Worm (Caenorhabditis elegans) whole organism, early embryonic: Measurements from ENCODE around the gene F58A3.4.
A peak's percentile ranks its signal among the peaks of the same experiment; 100 is the strongest.

ENCODE experiments used
- B0310.2 ChIP-seq: sonication (generic microtip); optimal IDR thresholded peaks from 2 replicates; lab custom pipeline; 2016; ENCODE audit warnings: mild to moderate bottlenecking, missing genetic modification characterization, missing compliant biosample characterization
- F13C5.2 ChIP-seq: sonication (generic microtip); optimal IDR thresholded peaks from 2 replicates; lab custom pipeline; 2017; ENCODE audit warnings: mild to moderate bottlenecking, missing genetic modification characterization, inconsistent platforms, missing compliant biosample characterization
- aly-1 ChIP-seq: sonication (generic microtip); optimal IDR thresholded peaks from 2 replicates; lab custom pipeline; 2016; ENCODE audit warnings: missing genetic modification characterization, missing compliant biosample characterization
- ama-1 ChIP-seq: fragments of 150-350 bp; optimal IDR thresholded peaks from 2 replicates; lab custom pipeline; 2014
- ceh-13 ChIP-seq: fragments of 200-800 bp; sonication (Bioruptor generic); optimal IDR thresholded peaks from 2 replicates; lab custom pipeline; 2018; ENCODE audit warnings: mild to moderate bottlenecking, missing genetic modification characterization, missing compliant biosample characterization
- ceh-36 ChIP-seq: sonication (generic microtip); optimal IDR thresholded peaks from 2 replicates; lab custom pipeline; 2016; ENCODE audit warnings: missing genetic modification characterization, inconsistent platforms, missing compliant biosample characterization
- ets-7 ChIP-seq: sonication (generic microtip); optimal IDR thresholded peaks from 2 replicates; lab custom pipeline; 2016; ENCODE audit warnings: missing genotype, missing genetic modification characterization, missing compliant biosample characterization
- flt-1 ChIP-seq: fragments of 200-800 bp; sonication (Bioruptor generic); IDR thresholded peaks from 2 replicates; pipeline ENCODE4 v1.3.6; 2022; ENCODE audit warnings: missing genetic modification characterization, missing compliant biosample characterization
- hmbx-1 ChIP-seq: sonication (generic microtip); optimal IDR thresholded peaks from 2 replicates; lab custom pipeline; 2016; ENCODE audit warnings: mild to moderate bottlenecking, missing genetic modification characterization, missing compliant biosample characterization
- hmg-4 ChIP-seq: fragments of 200-800 bp; sonication (Bioruptor generic); optimal IDR thresholded peaks from 2 replicates; lab custom pipeline; 2018; ENCODE audit warnings: mild to moderate bottlenecking, missing genetic modification characterization, missing compliant biosample characterization
- hnd-1 ChIP-seq: sonication (generic microtip); optimal IDR thresholded peaks from 2 replicates; lab custom pipeline; 2016; ENCODE audit warnings: missing genetic modification characterization, missing compliant biosample characterization
- pes-1 ChIP-seq: fragments of 200-800 bp; sonication (Bioruptor generic); IDR thresholded peaks from 2 replicates; pipeline ENCODE4 v1.3.6; 2022; ENCODE audit warnings: missing genetic modification reagents, missing genetic modification characterization, missing compliant biosample characterization
- scrt-1 ChIP-seq: fragments of 200-800 bp; sonication (Bioruptor generic); IDR thresholded peaks from 2 replicates; pipeline ENCODE4 v1.3.6; 2022; ENCODE audit warnings: missing genetic modification characterization, missing compliant biosample characterization
- sea-1 ChIP-seq: fragments of 200-800 bp; sonication (Bioruptor generic); conservative IDR thresholded peaks from 2 replicates; pipeline ENCODE4 v1.3.6; 2022; ENCODE audit warnings: missing genetic modification characterization, missing compliant biosample characterization
- tbx-11 ChIP-seq: fragments of 200-800 bp; sonication (Bioruptor generic); IDR thresholded peaks from 2 replicates; pipeline ENCODE4 v1.3.6; 2022; ENCODE audit warnings: missing genetic modification characterization, missing compliant biosample characterization
- tbx-37 ChIP-seq: fragments of 200-800 bp; sonication (Bioruptor generic); conservative IDR thresholded peaks from 2 replicates; pipeline ENCODE4 v1.3.6; 2022; ENCODE audit warnings: missing genetic modification reagents, missing genetic modification characterization, missing compliant biosample characterization
- tra-4 ChIP-seq: sonication (generic microtip); optimal IDR thresholded peaks from 2 replicates; lab custom pipeline; 2017; ENCODE audit warnings: missing genetic modification characterization, missing compliant biosample characterization

Gene F58A3.4

ce11 chrX:10971118-10971517 is 39.3 kb downstream of the F58A3.4 start:
- no peak for TF ChIP-seq ama-1 (lab: Kevin White, UChicago)

ce11 chrX:10970629-10971028 is 39.8 kb downstream of the F58A3.4 start, which contains the start of gene K09C8.8:
Gene K09C8.8, plus strand, starts transcription at chrX:10970929.
- no peak for TF ChIP-seq aly-1 (tag; lab: Kevin White, UChicago)
- no peak for TF ChIP-seq pes-1
- TF ChIP-seq ceh-13 (GFP tag; lab: Kevin White, UChicago) = no peak
- no peak for TF ChIP-seq tbx-37 (GFP tag; lab: Robert Waterston, UW)
- TF ChIP-seq ceh-36 (tag; lab: Kevin White, UChicago) = no peak
- no peak for TF ChIP-seq ama-1 (lab: Kevin White, UChicago)
- TF ChIP-seq sea-1 (GFP tag; lab: Robert Waterston, UW) = no peak
- no peak for TF ChIP-seq hmbx-1 (tag; lab: Kevin White, UChicago)
- no peak for TF ChIP-seq tra-4
- TF ChIP-seq hnd-1 (tag; lab: Kevin White, UChicago) = no peak
- TF ChIP-seq hmg-4 (GFP tag; lab: Kevin White, UChicago) = no peak
- TF ChIP-seq B0310.2 (tag; lab: Kevin White, UChicago) = no peak
- TF ChIP-seq tbx-11 = no peak
- no peak for TF ChIP-seq flt-1 (GFP tag; lab: Robert Waterston, UW)

- TF ChIP-seq scrt-1 (no peak), ceh-13 (GFP tag; lab: Kevin White, UChicago) (no peak), pes-1 (no peak), F13C5.2 (tag; lab: Kevin White, UChicago) (no peak), tra-4 (no peak), hmg-4 (GFP tag; lab: Kevin White, UChicago) (no peak), sea-1 (GFP tag; lab: Robert Waterston, UW) (no peak), hnd-1 (tag; lab: Kevin White, UChicago) (no peak), ets-7 (tag; lab: Kevin White, UChicago) (no peak), aly-1 (tag; lab: Kevin White, UChicago) (no peak), ceh-36 (tag; lab: Kevin White, UChicago) (no peak), ama-1 (lab: Kevin White, UChicago) (no peak), tbx-11 (no peak), tbx-37 (GFP tag; lab: Robert Waterston, UW) (no peak), B0310.2 (tag; lab: Kevin White, UChicago) (no peak), hmbx-1 (tag; lab: Kevin White, UChicago) (no peak)
Observed at ce11 chrX:10967698-10968097, 42.8 kb downstream of the F58A3.4 start, which contains the start of gene K09C8.9. Gene K09C8.9, minus strand, starts transcription at chrX:10967798.

- TF ChIP-seq hnd-1 (tag; lab: Kevin White, UChicago) = no peak
- no peak for TF ChIP-seq scrt-1
- TF ChIP-seq tra-4 = no peak
- no peak for TF ChIP-seq ceh-13 (GFP tag; lab: Kevin White, UChicago)
- TF ChIP-seq flt-1 (GFP tag; lab: Robert Waterston, UW) = no peak
- no peak for TF ChIP-seq ets-7 (tag; lab: Kevin White, UChicago)
- no peak for TF ChIP-seq hmg-4 (GFP tag; lab: Kevin White, UChicago)
- no peak for TF ChIP-seq B0310.2 (tag; lab: Kevin White, UChicago)
- TF ChIP-seq hmbx-1 (tag; lab: Kevin White, UChicago) = no peak
- no peak for TF ChIP-seq ama-1 (lab: Kevin White, UChicago)
- TF ChIP-seq sea-1 (GFP tag; lab: Robert Waterston, UW) = no peak
Observed at ce11 chrX:10966251-10966650, 44.2 kb downstream of the F58A3.4 start, which contains the start of gene lge-1. Gene lge-1, plus strand, starts transcription at chrX:10966551.

ce11 chrX:10965508-10965907 is 45.0 kb downstream of the F58A3.4 start:
- no peak for TF ChIP-seq tbx-11
- TF ChIP-seq hmbx-1 (tag; lab: Kevin White, UChicago) = no peak
- TF ChIP-seq B0310.2 (tag; lab: Kevin White, UChicago) = no peak
- TF ChIP-seq scrt-1 = no peak
- no peak for TF ChIP-seq ama-1 (lab: Kevin White, UChicago)
- TF ChIP-seq ceh-36 (tag; lab: Kevin White, UChicago) = no peak
- TF ChIP-seq ets-7 (tag; lab: Kevin White, UChicago) = no peak
- TF ChIP-seq F13C5.2 (tag; lab: Kevin White, UChicago) = no peak
- no peak for TF ChIP-seq pes-1

- TF ChIP-seq hmbx-1 (tag; lab: Kevin White, UChicago) = peak; percentile 45
- TF ChIP-seq hnd-1 (tag; lab: Kevin White, UChicago) = peak; percentile 71
- TF ChIP-seq ets-7 (tag; lab: Kevin White, UChicago) = peak; percentile 79
- no peak for TF ChIP-seq ama-1 (lab: Kevin White, UChicago)
- TF ChIP-seq tbx-11 = peak; percentile 87
- peak; percentile 16 for TF ChIP-seq tra-4
- TF ChIP-seq ceh-36 (tag; lab: Kevin White, UChicago) = peak; percentile 81
- TF ChIP-seq pes-1 = no peak
- TF ChIP-seq sea-1 (GFP tag; lab: Robert Waterston, UW) = peak; percentile 87
- TF ChIP-seq F13C5.2 (tag; lab: Kevin White, UChicago) = peak; percentile 89
- TF ChIP-seq B0310.2 (tag; lab: Kevin White, UChicago) = peak; percentile 76
- peak; percentile 78 for TF ChIP-seq aly-1 (tag; lab: Kevin White, UChicago)
- peak; percentile 91 for TF ChIP-seq scrt-1
- TF ChIP-seq ceh-13 (GFP tag; lab: Kevin White, UChicago) = peak; percentile 79
- peak; percentile 89; the same call in 1 of the 2 replicates for TF ChIP-seq flt-1 (GFP tag; lab: Robert Waterston, UW)
- TF ChIP-seq tbx-37 (GFP tag; lab: Robert Waterston, UW) = peak; percentile 92
- peak; percentile 88 for TF ChIP-seq hmg-4 (GFP tag; lab: Kevin White, UChicago)
Observed at ce11 chrX:10963453-10964046, 46.9 kb downstream of the F58A3.4 start, which contains the start of gene nas-10. Gene nas-10, minus strand, starts transcription at chrX:10963503.

- no peak for TF ChIP-seq B0310.2 (tag; lab: Kevin White, UChicago)
- no peak for TF ChIP-seq tbx-37 (GFP tag; lab: Robert Waterston, UW)
- no peak for TF ChIP-seq ceh-36 (tag; lab: Kevin White, UChicago)
- TF ChIP-seq flt-1 (GFP tag; lab: Robert Waterston, UW) = no peak
- no peak for TF ChIP-seq hmbx-1 (tag; lab: Kevin White, UChicago)
- no peak for TF ChIP-seq scrt-1
- TF ChIP-seq sea-1 (GFP tag; lab: Robert Waterston, UW) = no peak
- TF ChIP-seq ets-7 (tag; lab: Kevin White, UChicago) = no peak
- TF ChIP-seq tra-4 = no peak
- no peak for TF ChIP-seq hnd-1 (tag; lab: Kevin White, UChicago)
Observed at ce11 chrX:10961724-10962123, 48.7 kb downstream of the F58A3.4 start.
